Worm (Caenorhabditis elegans): ENCODE results near the gene pqn-79.

- TF ChIP-seq W03F9.2 (tag; optimal IDR thresholded peaks at IDR 0.05), result no peak
- no peak for TF ChIP-seq dao-5 (tag; optimal IDR thresholded peaks at IDR 0.05)
- no peak for TF ChIP-seq him-1 (tag; optimal IDR thresholded peaks at IDR 0.05)
These were observed 31.0 kb upstream of the pqn-79 start, which contains the start of gene Y105C5A.1 for ce11 chrIV:15564327-15564726.

All from whole organism, L4/young adult.